Worm (Caenorhabditis elegans) whole organism, L4/young adult: ENCODE data around the gene Y51A2A.6.

Experiments
- dao-5 ChIP-seq: sonication (generic microtip); optimal IDR thresholded peaks from 2 replicates; lab custom pipeline; 2016; ENCODE audit warnings: missing genotype, missing genetic modification characterization, moderate library complexity, missing compliant biosample characterization
- him-1 ChIP-seq: sonication (generic microtip); optimal IDR thresholded peaks from 2 replicates; lab custom pipeline; 2016; ENCODE audit warnings: missing genotype, missing genetic modification reagents, missing genetic modification characterization, missing compliant biosample characterization

DNA sequence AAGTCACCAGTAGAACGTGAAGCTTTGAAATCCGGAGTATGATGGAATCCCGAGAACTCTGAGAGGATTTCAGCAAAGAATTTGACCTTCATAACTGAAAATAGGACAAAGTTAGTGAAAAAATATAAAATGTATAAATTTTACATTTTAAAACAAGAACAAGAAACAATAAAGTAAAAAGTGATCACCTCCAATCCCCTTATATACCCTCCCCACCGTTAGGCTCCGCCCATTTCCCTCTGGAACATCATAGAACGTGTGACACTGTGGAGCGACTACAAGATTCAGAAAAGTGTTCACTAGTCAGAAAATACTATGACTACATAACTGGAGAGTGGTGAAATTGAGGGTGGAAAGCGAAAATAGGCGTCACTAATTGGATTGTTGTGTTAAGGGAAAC lies 28.6 kb downstream of the Y51A2A.6 start, which contains the start of gene B0462.4:
- TF ChIP-seq him-1 (tag; lab: Kevin White, UChicago) (no peak), dao-5 (no peak)
